Fruit fly (Drosophila melanogaster) whole organism, prepupa: ENCODE measurements around the gene CG14963.

Source experiments
- Blimp-1 ChIP-seq: fragments of 200-800 bp; sonication (Bioruptor generic); optimal IDR thresholded peaks from 3 replicates; lab custom pipeline; 2017; ENCODE audit warnings: missing biosample characterization, missing genetic modification characterization, mild to moderate bottlenecking, moderate library complexity, missing genetic modification reagents
- CG11294 ChIP-seq: fragments of 200-800 bp; sonication (Bioruptor generic); IDR thresholded peaks from 2 replicates; pipeline ENCODE4 v1.3.6; 2022; ENCODE audit warnings: missing biosample characterization, missing genetic modification characterization
- CG11762 ChIP-seq: fragments of 200-800 bp; sonication (Bioruptor generic); optimal IDR thresholded peaks from 3 replicates; lab custom pipeline; 2016; ENCODE audit warnings: missing biosample characterization, missing genetic modification characterization; ENCODE audit not compliant: insufficient read depth
- CG11902 ChIP-seq: fragments of 200-800 bp; sonication (Bioruptor generic); optimal IDR thresholded peaks from 3 replicates; lab custom pipeline; 2016; ENCODE audit warnings: missing biosample characterization, missing genetic modification characterization
- CG15336 ChIP-seq: fragments of 200-800 bp; sonication (Bioruptor generic); IDR thresholded peaks from 2 replicates; pipeline ENCODE4 v1.3.6; 2022; ENCODE audit warnings: missing biosample characterization, missing genetic modification characterization
- CG1621 ChIP-seq: fragments of 200-800 bp; sonication (Bioruptor generic); optimal IDR thresholded peaks from 3 replicates; lab custom pipeline; 2018; ENCODE audit warnings: missing biosample characterization, mild to moderate bottlenecking, missing genetic modification characterization
- CG16779 ChIP-seq: fragments of 200-800 bp; sonication (Bioruptor generic); optimal IDR thresholded peaks from 3 replicates; lab custom pipeline; 2017; ENCODE audit warnings: missing biosample characterization, mild to moderate bottlenecking, missing genetic modification characterization
- CG3032 ChIP-seq: fragments of 200-800 bp; optimal IDR thresholded peaks from 2 replicates; lab custom pipeline; 2019; ENCODE audit warnings: missing biosample characterization, mild to moderate bottlenecking, missing genetic modification characterization, moderate library complexity
- CG31627 ChIP-seq: fragments of 200-800 bp; sonication (Bioruptor generic); optimal IDR thresholded peaks from 3 replicates; lab custom pipeline; 2016; ENCODE audit warnings: missing biosample characterization, missing genetic modification characterization
- CG32006 ChIP-seq: fragments of 200-800 bp; sonication (Bioruptor generic); optimal IDR thresholded peaks from 3 replicates; lab custom pipeline; 2017; ENCODE audit warnings: missing biosample characterization, mild to moderate bottlenecking, missing genetic modification characterization
- CG34406 ChIP-seq: fragments of 200-800 bp; sonication (Bioruptor generic); optimal IDR thresholded peaks from 3 replicates; lab custom pipeline; 2016; ENCODE audit warnings: missing biosample characterization, missing genetic modification characterization
- CG6163 ChIP-seq: fragments of 200-800 bp; sonication (Bioruptor generic); IDR thresholded peaks from 3 replicates; pipeline ENCODE4 v1.3.6; 2022; ENCODE audit warnings: missing biosample characterization, missing genetic modification characterization
- CG6792 ChIP-seq: fragments of 200-800 bp; sonication (Bioruptor generic); optimal IDR thresholded peaks from 3 replicates; lab custom pipeline; 2016; ENCODE audit warnings: missing biosample characterization, missing genetic modification characterization
- CG6808 ChIP-seq: fragments of 200-800 bp; sonication (Bioruptor generic); optimal IDR thresholded peaks from 3 replicates; lab custom pipeline; 2017; ENCODE audit warnings: missing biosample characterization, missing genetic modification characterization, mild to moderate bottlenecking, moderate library complexity, missing genetic modification reagents
- CG6854 ChIP-seq: fragments of 200-800 bp; sonication (Bioruptor generic); optimal IDR thresholded peaks from 2 replicates; lab custom pipeline; 2017; ENCODE audit warnings: missing biosample characterization, mild to moderate bottlenecking, missing genetic modification characterization
- CG8119 ChIP-seq: fragments of 200-800 bp; sonication (Bioruptor generic); IDR thresholded peaks from 3 replicates; pipeline ENCODE4 v1.3.6; 2022; ENCODE audit warnings: missing biosample characterization, missing genetic modification characterization
- CG9139 ChIP-seq: fragments of 200-800 bp; sonication (Bioruptor generic); optimal IDR thresholded peaks from 3 replicates; lab custom pipeline; 2017; ENCODE audit warnings: missing biosample characterization, mild to moderate bottlenecking, missing genetic modification characterization
- Eip75B ChIP-seq: fragments of 200-800 bp; sonication (Bioruptor generic); optimal IDR thresholded peaks from 3 replicates; lab custom pipeline; 2016; ENCODE audit warnings: missing biosample characterization, missing genetic modification characterization
- Eip78C ChIP-seq: fragments of 200-800 bp; sonication (Bioruptor generic); peaks from one replicate; lab custom pipeline; 2016; ENCODE audit warnings: missing biosample characterization, missing genetic modification characterization
- Ets21C ChIP-seq: fragments of 200-800 bp; sonication (Bioruptor generic); optimal IDR thresholded peaks from 3 replicates; lab custom pipeline; 2016; ENCODE audit warnings: missing biosample characterization, missing genetic modification characterization
- Ets96B ChIP-seq: fragments of 200-800 bp; optimal IDR thresholded peaks from 2 replicates; lab custom pipeline; 2019; ENCODE audit warnings: missing biosample characterization, mild to moderate bottlenecking, missing genetic modification characterization, moderate library complexity
- Gug ChIP-seq: fragments of 200-800 bp; sonication (Bioruptor generic); IDR thresholded peaks from 2 replicates; pipeline ENCODE4 v1.3.6; 2022; ENCODE audit warnings: missing biosample characterization, missing genetic modification characterization
- Hr39 ChIP-seq: fragments of 200-800 bp; sonication (Bioruptor generic); optimal IDR thresholded peaks from 2 replicates; lab custom pipeline; 2016; ENCODE audit warnings: missing biosample characterization, missing genetic modification characterization
- Hr4 ChIP-seq: fragments of 200-800 bp; sonication (Bioruptor generic); optimal IDR thresholded peaks from 3 replicates; lab custom pipeline; 2016; ENCODE audit warnings: missing biosample characterization, missing genetic modification characterization
- Lpt ChIP-seq: fragments of 200-800 bp; sonication (Bioruptor generic); optimal IDR thresholded peaks from 3 replicates; lab custom pipeline; 2016; ENCODE audit warnings: missing biosample characterization, missing genetic modification characterization
- OdsH ChIP-seq: fragments of 200-800 bp; sonication (Bioruptor generic); optimal IDR thresholded peaks from 3 replicates; lab custom pipeline; 2016; ENCODE audit warnings: missing biosample characterization, missing genetic modification characterization
- Smox ChIP-seq: fragments of 200-800 bp; sonication (Bioruptor generic); optimal IDR thresholded peaks from 3 replicates; lab custom pipeline; 2016; ENCODE audit warnings: missing biosample characterization, missing genetic modification characterization
- Sox14 ChIP-seq: fragments of 200-800 bp; sonication (Bioruptor generic); optimal IDR thresholded peaks from 3 replicates; lab custom pipeline; 2016; ENCODE audit warnings: missing biosample characterization, missing genetic modification characterization
- cyc ChIP-seq: fragments of 200-800 bp; sonication (Bioruptor generic); optimal IDR thresholded peaks from 3 replicates; lab custom pipeline; 2016; ENCODE audit warnings: missing biosample characterization, missing genetic modification characterization
- dac ChIP-seq: fragments of 200-800 bp; sonication (Bioruptor generic); optimal IDR thresholded peaks from 2 replicates; lab custom pipeline; 2017; ENCODE audit warnings: missing biosample characterization, mild to moderate bottlenecking, missing genetic modification characterization
- dsx ChIP-seq: fragments of 200-800 bp; optimal IDR thresholded peaks from 3 replicates; lab custom pipeline; 2019; ENCODE audit warnings: missing biosample characterization, mild to moderate bottlenecking, missing genetic modification characterization, moderate library complexity; ENCODE audit not compliant: poor library complexity, severe bottlenecking
- esn ChIP-seq: fragments of 200-800 bp; sonication (Bioruptor generic); optimal IDR thresholded peaks from 2 replicates; lab custom pipeline; 2016; ENCODE audit warnings: missing biosample characterization, mild to moderate bottlenecking, missing genetic modification characterization, moderate library complexity
- fd59A ChIP-seq: fragments of 200-800 bp; sonication (Bioruptor generic); optimal IDR thresholded peaks from 2 replicates; lab custom pipeline; 2017; ENCODE audit warnings: missing biosample characterization, mild to moderate bottlenecking, missing genetic modification characterization, missing genetic modification reagents
- fd85E ChIP-seq: fragments of 200-800 bp; sonication (Bioruptor generic); optimal IDR thresholded peaks from 3 replicates; lab custom pipeline; 2016; ENCODE audit warnings: missing biosample characterization, missing genetic modification characterization
- lz ChIP-seq: fragments of 200-800 bp; sonication (Bioruptor generic); optimal IDR thresholded peaks from 3 replicates; lab custom pipeline; 2016; ENCODE audit warnings: missing biosample characterization, missing genetic modification characterization
- pdm3 ChIP-seq: fragments of 200-800 bp; sonication (Bioruptor generic); optimal IDR thresholded peaks from 3 replicates; lab custom pipeline; 2016; ENCODE audit warnings: missing biosample characterization, missing genetic modification characterization
- salr ChIP-seq, 2 experiments: fragments of 200-800 bp; sonication (Bioruptor generic); optimal IDR thresholded peaks; 3 replicates each; lab custom pipeline; 2016 to 2018; ENCODE audit warnings: missing biosample characterization in 2 of 2, missing genetic modification characterization in 2 of 2, mild to moderate bottlenecking in 1 of 2
- spab ChIP-seq: fragments of 200-800 bp; sonication (Bioruptor generic); optimal IDR thresholded peaks from 2 replicates; lab custom pipeline; 2017; ENCODE audit warnings: missing biosample characterization, mild to moderate bottlenecking, missing genetic modification characterization, missing genetic modification reagents
- ss ChIP-seq, 2 experiments: fragments of 200-800 bp; sonication (Bioruptor generic); optimal IDR thresholded peaks; 2 replicates in 1 of 2; 3 replicates in 1 of 2; lab custom pipeline; 2017 to 2018; ENCODE audit warnings: mild to moderate bottlenecking in 2 of 2, missing biosample characterization in 2 of 2, missing genetic modification characterization in 2 of 2, moderate library complexity in 1 of 2
- svp ChIP-seq: fragments of 200-800 bp; sonication (Bioruptor generic); peaks from one replicate; lab custom pipeline; 2016; ENCODE audit warnings: missing biosample characterization, missing genetic modification characterization
- topi ChIP-seq: fragments of 200-800 bp; sonication (Bioruptor generic); optimal IDR thresholded peaks from 3 replicates; lab custom pipeline; 2016; ENCODE audit warnings: missing biosample characterization, missing genetic modification characterization

CG14963 gene

dm6 chr3L:3198447-3199402 lies 26.4 kb upstream of the CG14963 start, which contains the start of the genes CG32276 and gry (continued):
- TF ChIP-seq CG11762 (GFP tag; lab: Kevin White, UChicago), result peak; percentile 64
- TF ChIP-seq Blimp-1 (GFP tag; lab: Kevin White, UChicago), result peak; percentile 38
- 0 out of 2 replicates have a peak, but pooled peaks have one; percentile 27 for TF ChIP-seq Gug (GFP tag; lab: Robert Waterston, UW)
- TF ChIP-seq CG8119 (GFP tag; lab: Robert Waterston, UW), result peak; percentile 32; the same call in 1 of the 3 replicates
- peak; percentile 45; the same call in 1 of the 2 replicates for TF ChIP-seq CG15336 (GFP tag; lab: Robert Waterston, UW)
- TF ChIP-seq CG9139, result no peak
- no peak for TF ChIP-seq Ets96B
- TF ChIP-seq Eip78C, result no peak
- TF ChIP-seq CG6163 (GFP tag; lab: Robert Waterston, UW), result peak; percentile 65
- no peak for TF ChIP-seq dsx
- peak; percentile 70 for TF ChIP-seq topi (GFP tag; lab: Kevin White, UChicago)
- no peak for TF ChIP-seq Smox
- TF ChIP-seq CG1621 (tag; lab: Kevin White, UChicago), result peak; percentile 48
- no peak for TF ChIP-seq ss (GFP tag; optimal IDR thresholded peaks at IDR 0.05; lab: Kevin White, UChicago)
- TF ChIP-seq CG6792 (GFP tag; lab: Kevin White, UChicago), result peak; percentile 78
- no peak for TF ChIP-seq CG32006 (GFP tag; lab: Kevin White, UChicago)
- TF ChIP-seq Hr39 (GFP tag; lab: Kevin White, UChicago), result peak; percentile 80
- TF ChIP-seq cyc (GFP tag; lab: Kevin White, UChicago), result peak; percentile 81
- TF ChIP-seq CG31627, result peak; percentile 78
- TF ChIP-seq OdsH (GFP tag; lab: Kevin White, UChicago), result no peak
- no peak for TF ChIP-seq dac
- peak; percentile 11 for TF ChIP-seq fd59A
- no peak for TF ChIP-seq spab (GFP tag; lab: Kevin White, UChicago)
- TF ChIP-seq CG34406 (GFP tag; lab: Kevin White, UChicago), result peak; percentile 50
- peak; percentile 63 for TF ChIP-seq CG11902 (GFP tag; lab: Kevin White, UChicago)
- TF ChIP-seq CG16779 (tag; lab: Kevin White, UChicago), result peak; percentile 34
- peak; percentile 75 for TF ChIP-seq CG3032 (tag; lab: Kevin White, UChicago)
- no peak for TF ChIP-seq Lpt (GFP tag; lab: Kevin White, UChicago)
- no peak for TF ChIP-seq Hr4 (GFP tag; lab: Kevin White, UChicago)

dm6 chr3L:3197464-3197863 lies 25.1 kb upstream of the CG14963 start, which contains the start of gene CG14966:
TSS of gene CG14966 (minus strand) at chr3L:3197631.
- TF ChIP-seq CG31627, result peak; percentile 28
- peak; percentile 17 for TF ChIP-seq cyc (GFP tag; lab: Kevin White, UChicago)
- TF ChIP-seq pdm3 (GFP tag; lab: Kevin White, UChicago), result peak; percentile 26
- peak; percentile 26 for TF ChIP-seq CG6854
- peak in 1 of 2 experiments; percentile 23 for TF ChIP-seq ss (GFP tag; optimal IDR thresholded peaks at IDR 0.05; lab: Kevin White, UChicago)
- TF ChIP-seq lz (GFP tag; lab: Kevin White, UChicago), result peak; percentile 38
- TF ChIP-seq fd85E (GFP tag; lab: Kevin White, UChicago), result no peak
- no peak for TF ChIP-seq CG11294 (GFP tag; lab: Robert Waterston, UW)
- TF ChIP-seq Smox, result peak; percentile 31
- peak; percentile 45 for TF ChIP-seq esn (GFP tag; lab: Kevin White, UChicago)
- peak; percentile 20 for TF ChIP-seq Hr39 (GFP tag; lab: Kevin White, UChicago)
- TF ChIP-seq salr (GFP tag; optimal IDR thresholded peaks at IDR 0.05; lab: Kevin White, UChicago), result no peak
- peak; percentile 33 for TF ChIP-seq topi (GFP tag; lab: Kevin White, UChicago)
- peak; percentile 5 for TF ChIP-seq Ets21C (GFP tag; lab: Kevin White, UChicago)
- no peak for TF ChIP-seq Hr4 (GFP tag; lab: Kevin White, UChicago)
- TF ChIP-seq Eip78C, result peak; percentile 56
- no peak for TF ChIP-seq OdsH (GFP tag; lab: Kevin White, UChicago)
- no peak for TF ChIP-seq Lpt (GFP tag; lab: Kevin White, UChicago)
- TF ChIP-seq Sox14 (GFP tag; lab: Kevin White, UChicago), result peak; percentile 29
- TF ChIP-seq dsx, result peak; percentile 9
- TF ChIP-seq CG6808, result peak; percentile 3
- TF ChIP-seq Eip75B (GFP tag; lab: Kevin White, UChicago), result no peak
- peak; percentile 65 for TF ChIP-seq svp (GFP tag; lab: Kevin White, UChicago)
